Worm (Caenorhabditis elegans) whole organism, early embryonic: ENCODE data around the gene coel-1.

Experiments
- B0310.2 ChIP-seq: sonication (generic microtip); optimal IDR thresholded peaks from 2 replicates; lab custom pipeline; 2016; ENCODE audit warnings: mild to moderate bottlenecking, missing genetic modification characterization, missing compliant biosample characterization
- F13C5.2 ChIP-seq: sonication (generic microtip); optimal IDR thresholded peaks from 2 replicates; lab custom pipeline; 2017; ENCODE audit warnings: mild to moderate bottlenecking, missing genetic modification characterization, inconsistent platforms, missing compliant biosample characterization
- aly-1 ChIP-seq: sonication (generic microtip); optimal IDR thresholded peaks from 2 replicates; lab custom pipeline; 2016; ENCODE audit warnings: missing genetic modification characterization, missing compliant biosample characterization
- ama-1 ChIP-seq: fragments of 150-350 bp; optimal IDR thresholded peaks from 2 replicates; lab custom pipeline; 2014
- ceh-13 ChIP-seq: fragments of 200-800 bp; sonication (Bioruptor generic); optimal IDR thresholded peaks from 2 replicates; lab custom pipeline; 2018; ENCODE audit warnings: mild to moderate bottlenecking, missing genetic modification characterization, missing compliant biosample characterization
- ceh-36 ChIP-seq: sonication (generic microtip); optimal IDR thresholded peaks from 2 replicates; lab custom pipeline; 2016; ENCODE audit warnings: missing genetic modification characterization, inconsistent platforms, missing compliant biosample characterization
- ets-7 ChIP-seq: sonication (generic microtip); optimal IDR thresholded peaks from 2 replicates; lab custom pipeline; 2016; ENCODE audit warnings: missing genotype, missing genetic modification characterization, missing compliant biosample characterization
- flt-1 ChIP-seq: fragments of 200-800 bp; sonication (Bioruptor generic); IDR thresholded peaks from 2 replicates; pipeline ENCODE4 v1.3.6; 2022; ENCODE audit warnings: missing genetic modification characterization, missing compliant biosample characterization
- hmbx-1 ChIP-seq: sonication (generic microtip); optimal IDR thresholded peaks from 2 replicates; lab custom pipeline; 2016; ENCODE audit warnings: mild to moderate bottlenecking, missing genetic modification characterization, missing compliant biosample characterization
- hmg-4 ChIP-seq: fragments of 200-800 bp; sonication (Bioruptor generic); optimal IDR thresholded peaks from 2 replicates; lab custom pipeline; 2018; ENCODE audit warnings: mild to moderate bottlenecking, missing genetic modification characterization, missing compliant biosample characterization
- hnd-1 ChIP-seq: sonication (generic microtip); optimal IDR thresholded peaks from 2 replicates; lab custom pipeline; 2016; ENCODE audit warnings: missing genetic modification characterization, missing compliant biosample characterization
- pes-1 ChIP-seq: fragments of 200-800 bp; sonication (Bioruptor generic); IDR thresholded peaks from 2 replicates; pipeline ENCODE4 v1.3.6; 2022; ENCODE audit warnings: missing genetic modification reagents, missing genetic modification characterization, missing compliant biosample characterization
- scrt-1 ChIP-seq: fragments of 200-800 bp; sonication (Bioruptor generic); IDR thresholded peaks from 2 replicates; pipeline ENCODE4 v1.3.6; 2022; ENCODE audit warnings: missing genetic modification characterization, missing compliant biosample characterization
- sea-1 ChIP-seq: fragments of 200-800 bp; sonication (Bioruptor generic); conservative IDR thresholded peaks from 2 replicates; pipeline ENCODE4 v1.3.6; 2022; ENCODE audit warnings: missing genetic modification characterization, missing compliant biosample characterization
- tbx-11 ChIP-seq: fragments of 200-800 bp; sonication (Bioruptor generic); IDR thresholded peaks from 2 replicates; pipeline ENCODE4 v1.3.6; 2022; ENCODE audit warnings: missing genetic modification characterization, missing compliant biosample characterization
- tbx-37 ChIP-seq: fragments of 200-800 bp; sonication (Bioruptor generic); conservative IDR thresholded peaks from 2 replicates; pipeline ENCODE4 v1.3.6; 2022; ENCODE audit warnings: missing genetic modification reagents, missing genetic modification characterization, missing compliant biosample characterization
- tra-4 ChIP-seq: sonication (generic microtip); optimal IDR thresholded peaks from 2 replicates; lab custom pipeline; 2017; ENCODE audit warnings: missing genetic modification characterization, missing compliant biosample characterization

coel-1 gene

ce11 chrX:4314939-4315338 is 49.5 kb downstream of the coel-1 start:
- no peak for TF ChIP-seq ama-1 (lab: Kevin White, UChicago)
- TF ChIP-seq tbx-37 (GFP tag; lab: Robert Waterston, UW): no peak
- no peak for TF ChIP-seq hmg-4
- no peak for TF ChIP-seq flt-1 (GFP tag; lab: Robert Waterston, UW)
- TF ChIP-seq F13C5.2: no peak
- no peak for TF ChIP-seq B0310.2 (tag; lab: Kevin White, UChicago)
- TF ChIP-seq hmbx-1 (tag; lab: Kevin White, UChicago): no peak
- TF ChIP-seq sea-1 (GFP tag; lab: Robert Waterston, UW): no peak
- no peak for TF ChIP-seq ceh-13
- no peak for TF ChIP-seq hnd-1 (tag; lab: Kevin White, UChicago)
- TF ChIP-seq tbx-11 (GFP tag; lab: Robert Waterston, UW): no peak
- TF ChIP-seq scrt-1 (GFP tag; lab: Robert Waterston, UW): no peak
- TF ChIP-seq ets-7 (tag; lab: Kevin White, UChicago): no peak
- TF ChIP-seq tra-4 (tag; lab: Kevin White, UChicago): no peak
- no peak for TF ChIP-seq pes-1 (GFP tag; lab: Robert Waterston, UW)
- TF ChIP-seq ceh-36 (tag; lab: Kevin White, UChicago): no peak
- no peak for TF ChIP-seq aly-1 (tag; lab: Kevin White, UChicago)

- no peak for TF ChIP-seq ceh-36 (tag; lab: Kevin White, UChicago)
- TF ChIP-seq ets-7 (tag; lab: Kevin White, UChicago): no peak
- TF ChIP-seq B0310.2 (tag; lab: Kevin White, UChicago): no peak
- no peak for TF ChIP-seq ceh-13
- TF ChIP-seq ama-1 (lab: Kevin White, UChicago): no peak
- no peak for TF ChIP-seq tbx-37 (GFP tag; lab: Robert Waterston, UW)
- TF ChIP-seq hnd-1 (tag; lab: Kevin White, UChicago): no peak
- no peak for TF ChIP-seq aly-1 (tag; lab: Kevin White, UChicago)
Measured at ce11 chrX:4317095-4317494, 51.6 kb downstream of the coel-1 start.
